Fruit fly (Drosophila melanogaster) whole organism, wandering third instar larva: ENCODE data around the gene CG11555.

Experiments
- CrebA ChIP-seq: fragments of 200-800 bp; sonication (Bioruptor generic); optimal IDR thresholded peaks from 2 replicates; lab custom pipeline; 2016; ENCODE audit warnings: missing biosample characterization, mild to moderate bottlenecking, missing genetic modification characterization, borderline replicate concordance
- Myc ChIP-seq: fragments of >200 bp; optimal IDR thresholded peaks from 2 replicates; lab custom pipeline; 2017
- Rel ChIP-seq, 2 experiments: fragments of 200-800 bp; sonication (Bioruptor generic) in 1 of 2; optimal IDR thresholded peaks; 2 replicates in 1 of 2; 3 replicates in 1 of 2; lab custom pipeline; 2016 to 2019; ENCODE audit warnings: mild to moderate bottlenecking in 2 of 2, missing biosample characterization in 2 of 2, missing genetic modification characterization in 2 of 2, moderate library complexity in 1 of 2
- ey ChIP-seq: fragments of 200-800 bp; sonication (Bioruptor generic); optimal IDR thresholded peaks from 2 replicates; lab custom pipeline; 2016; ENCODE audit warnings: missing biosample characterization, missing genetic modification characterization
- fru ChIP-seq: fragments of 200-800 bp; sonication (Bioruptor generic); optimal IDR thresholded peaks from 3 replicates; lab custom pipeline; 2016; ENCODE audit warnings: missing biosample characterization, mild to moderate bottlenecking, missing genetic modification characterization
- psq ChIP-seq: fragments of 200-800 bp; sonication (Bioruptor generic); optimal IDR thresholded peaks from 3 replicates; lab custom pipeline; 2017; ENCODE audit warnings: missing biosample characterization, mild to moderate bottlenecking, missing genetic modification characterization, moderate library complexity
- sage ChIP-seq: fragments of 200-800 bp; sonication (Bioruptor generic); optimal IDR thresholded peaks from 2 replicates; lab custom pipeline; 2016; ENCODE audit warnings: missing biosample characterization, mild to moderate bottlenecking, missing genetic modification characterization
- sv ChIP-seq: fragments of 200-800 bp; sonication (Bioruptor generic); optimal IDR thresholded peaks from 3 replicates; lab custom pipeline; 2016; ENCODE audit warnings: missing biosample characterization, missing genetic modification characterization

- TF ChIP-seq sage (GFP tag; lab: Kevin White, UChicago) (no peak), psq (no peak), Myc (lab: Kevin White, UChicago) (no peak), fru (GFP tag; lab: Kevin White, UChicago) (no peak), ey (GFP tag; lab: Kevin White, UChicago) (no peak), sv (no peak), Rel (GFP tag; optimal IDR thresholded peaks at IDR 0.05; lab: Kevin White, UChicago) (no peak), Rel (tag; optimal IDR thresholded peaks at IDR 0.05; lab: Kevin White, UChicago) (no peak), CrebA (GFP tag; lab: Kevin White, UChicago) (no peak)
Observed at dm6 chr2L:292301-292700, 18.7 kb downstream of the CG11555 start, which contains the start of gene CG11562.
